Worm (Caenorhabditis elegans) whole organism, L4/young adult: Measurements from ENCODE around the gene C54D10.13.

ENCODE experiments used
- W03F9.2 ChIP-seq: fragments of 150-350 bp; optimal IDR thresholded peaks from 2 replicates; lab custom pipeline; 2014; ENCODE audit warnings: missing biosample characterization, missing genetic modification characterization
- dao-5 ChIP-seq: sonication (generic microtip); optimal IDR thresholded peaks from 2 replicates; lab custom pipeline; 2016; ENCODE audit warnings: missing genotype, missing genetic modification characterization, moderate library complexity, missing compliant biosample characterization
- him-1 ChIP-seq: sonication (generic microtip); optimal IDR thresholded peaks from 2 replicates; lab custom pipeline; 2016; ENCODE audit warnings: missing genotype, missing genetic modification reagents, missing genetic modification characterization, missing compliant biosample characterization

- TF ChIP-seq him-1 = no peak
- no peak for TF ChIP-seq W03F9.2 (tag; lab: Kevin White, UChicago)
- TF ChIP-seq dao-5 (tag; lab: Kevin White, UChicago) = no peak
These were observed 30.8 kb upstream of the C54D10.13 start, which contains the start of gene egl-10 for ce11 chrV:12462908-12463307.
